Worm (Caenorhabditis elegans): ENCODE results near the gene C17B7.3.

DNA sequence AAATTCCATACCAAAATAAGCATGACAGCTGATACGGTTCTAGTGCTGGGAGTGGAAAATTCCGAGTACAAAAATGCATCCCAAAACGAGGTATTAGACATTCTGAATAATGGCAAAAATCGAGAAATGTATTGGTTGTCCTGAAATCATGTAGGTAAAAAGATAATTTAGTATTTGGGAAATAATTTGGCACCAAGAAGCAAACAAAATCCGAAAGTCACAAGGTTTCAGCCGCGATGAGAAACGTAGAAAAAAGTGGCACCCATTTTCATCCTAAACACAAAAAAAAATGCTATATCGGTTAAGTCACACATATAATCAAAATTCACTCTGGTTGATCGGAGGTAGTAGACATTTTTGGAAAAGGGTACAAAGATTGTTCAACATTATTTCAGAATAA is 44.8 kb upstream of the C17B7.3 start, which contains the start of gene srx-122:
- TF ChIP-seq hlh-1 (tag; optimal IDR thresholded peaks at IDR 0.05) (no peak), snpc-4 (tag; optimal IDR thresholded peaks at IDR 0.05) (no peak), elt-1 (tag; optimal IDR thresholded peaks at IDR 0.05; ENCODE audit: borderline replicate concordance, insufficient read depth) (no peak), nhr-28 (tag; optimal IDR thresholded peaks at IDR 0.05) (no peak), lin-13 (tag; optimal IDR thresholded peaks at IDR 0.05) (no peak), pha-4 (tag; optimal IDR thresholded peaks at IDR 0.05) (no peak)

Measured in whole organism, mixed stage, embryonic.